Worm (Caenorhabditis elegans) whole organism, L4 larva: ENCODE measurements around the gene C35A5.4.
A peak's percentile ranks its signal among the peaks of the same experiment; 100 is the strongest.

ENCODE experiments used
- F10B5.3 ChIP-seq: sonication (generic microtip); optimal IDR thresholded peaks from 2 replicates; lab custom pipeline; 2016; ENCODE audit warnings: mild to moderate bottlenecking, missing genetic modification characterization, missing compliant biosample characterization
- F44E2.7 ChIP-seq: fragments of 200-800 bp; sonication (Bioruptor generic); IDR thresholded peaks from 2 replicates; pipeline ENCODE4 v2.1.2; 2022; ENCODE audit warnings: missing genetic modification characterization, missing compliant biosample characterization
- T26A8.4 ChIP-seq: fragments of 200-800 bp; sonication (Bioruptor generic); IDR thresholded peaks from 2 replicates; pipeline ENCODE4 v1.3.6; 2022; ENCODE audit warnings: missing genetic modification characterization, missing compliant biosample characterization
- Y105C5A.15 ChIP-seq: fragments of 200-800 bp; sonication (Bioruptor generic); IDR thresholded peaks from 2 replicates; pipeline ENCODE4 v1.3.6; 2022; ENCODE audit warnings: missing genetic modification characterization, missing compliant biosample characterization
- Y48G9A.11 ChIP-seq: fragments of 200-800 bp; sonication (Bioruptor generic); IDR thresholded peaks from 2 replicates; pipeline ENCODE4 v1.3.6; 2022; ENCODE audit warnings: missing genetic modification reagents, missing genetic modification characterization, missing compliant biosample characterization
- Y5F2A.4 ChIP-seq: fragments of 200-800 bp; sonication (Bioruptor generic); optimal IDR thresholded peaks from 2 replicates; lab custom pipeline; 2018; ENCODE audit warnings: mild to moderate bottlenecking, missing genetic modification characterization, missing compliant biosample characterization
- ama-1 ChIP-seq: fragments of 150-350 bp; optimal IDR thresholded peaks from 2 replicates; lab custom pipeline; 2014; ENCODE audit warnings: inconsistent platforms, mixed read lengths
- arid-1 ChIP-seq: fragments of 200-800 bp; sonication (Bioruptor generic); conservative IDR thresholded peaks from 2 replicates; pipeline ENCODE4 v1.3.6; 2022; ENCODE audit warnings: missing genetic modification reagents, missing genetic modification characterization, missing compliant biosample characterization
- attf-4 ChIP-seq: sonication (generic microtip); optimal IDR thresholded peaks from 3 replicates; lab custom pipeline; 2017; ENCODE audit warnings: missing biosample characterization, missing genetic modification characterization
- ceh-20 ChIP-seq: fragments of 200-800 bp; sonication (Bioruptor generic); IDR thresholded peaks from 2 replicates; pipeline ENCODE4 v1.3.6; 2022; ENCODE audit warnings: missing genetic modification reagents, missing genetic modification characterization, missing compliant biosample characterization
- ceh-28 ChIP-seq: fragments of 150-350 bp; optimal IDR thresholded peaks from 2 replicates; lab custom pipeline; 2014; ENCODE audit warnings: missing biosample characterization, missing genetic modification reagents, missing genetic modification characterization
- ceh-32 ChIP-seq: sonication (generic microtip); optimal IDR thresholded peaks from 2 replicates; lab custom pipeline; 2016; ENCODE audit warnings: mild to moderate bottlenecking, missing genetic modification characterization, missing compliant biosample characterization; ENCODE audit not compliant: poor library complexity
- daf-19 ChIP-seq: fragments of 200-800 bp; sonication (Bioruptor generic); conservative IDR thresholded peaks from 2 replicates; pipeline ENCODE4 v1.3.6; 2022; ENCODE audit warnings: missing genetic modification characterization, missing compliant biosample characterization
- dmd-6 ChIP-seq: fragments of 200-800 bp; sonication (Bioruptor generic); IDR thresholded peaks from 2 replicates; pipeline ENCODE4 v1.3.6; 2022; ENCODE audit warnings: missing genetic modification reagents, missing genetic modification characterization, missing compliant biosample characterization
- dve-1 ChIP-seq: sonication (generic microtip); optimal IDR thresholded peaks from 2 replicates; lab custom pipeline; 2017; ENCODE audit warnings: antibody characterized with exemption, mild to moderate bottlenecking, missing genetic modification characterization, missing compliant biosample characterization; ENCODE audit not compliant: insufficient read depth
- egl-27 ChIP-seq: sonication (generic microtip); optimal IDR thresholded peaks from 3 replicates; lab custom pipeline; 2017; ENCODE audit warnings: missing biosample characterization, missing genetic modification reagents, missing genetic modification characterization
- egl-43 ChIP-seq: fragments of 200-800 bp; sonication (Bioruptor generic); IDR thresholded peaks from 2 replicates; pipeline ENCODE4 v1.3.6; 2022; ENCODE audit warnings: missing genetic modification reagents, missing genetic modification characterization, missing compliant biosample characterization
- gei-8 ChIP-seq: fragments of 200-800 bp; sonication (Bioruptor generic); optimal IDR thresholded peaks from 2 replicates; lab custom pipeline; 2018; ENCODE audit warnings: mild to moderate bottlenecking, missing genetic modification characterization, missing compliant biosample characterization
- hif-1 ChIP-seq, 2 experiments: sonication (generic microtip); optimal IDR thresholded peaks; 2 replicates each; lab custom pipeline; 2016 to 2017; ENCODE audit warnings: missing compliant biosample characterization in 2 of 2, missing genetic modification characterization in 2 of 2, missing genetic modification reagents in 2 of 2, missing genotype in 2 of 2, mild to moderate bottlenecking in 1 of 2
- hlh-30 ChIP-seq: sonication (generic microtip); optimal IDR thresholded peaks from 2 replicates; lab custom pipeline; 2017; ENCODE audit warnings: antibody characterized with exemption, mild to moderate bottlenecking, missing genetic modification characterization, missing compliant biosample characterization; ENCODE audit not compliant: insufficient read depth
- lin-13 ChIP-seq: fragments of 150-350 bp; optimal IDR thresholded peaks from 2 replicates; lab custom pipeline; 2014; ENCODE audit warnings: missing biosample characterization, missing genetic modification reagents, missing genetic modification characterization
- lin-15B ChIP-seq: fragments of 150-350 bp; sonication (generic microtip); optimal IDR thresholded peaks from 3 replicates; lab custom pipeline; 2014; ENCODE audit warnings: missing biosample characterization, missing genetic modification characterization
- lin-29 ChIP-seq: fragments of 200-800 bp; sonication (Bioruptor generic); IDR thresholded peaks from 2 replicates; pipeline ENCODE4 v1.3.6; 2022; ENCODE audit warnings: missing genetic modification reagents, missing genetic modification characterization, missing compliant biosample characterization
- lir-3 ChIP-seq: sonication (generic microtip); optimal IDR thresholded peaks from 2 replicates; lab custom pipeline; 2016; ENCODE audit warnings: mild to moderate bottlenecking, missing genetic modification characterization, missing compliant biosample characterization
- lsy-2 ChIP-seq, 2 experiments: fragments of 150-350 bp in 1 of 2; sonication (generic microtip) in 1 of 2; optimal IDR thresholded peaks; 2 replicates each; lab custom pipeline; 2014 to 2017; ENCODE audit warnings: missing biosample characterization in 2 of 2, missing genetic modification characterization in 2 of 2
- madf-5 ChIP-seq, 2 experiments: fragments of 200-800 bp; sonication (Bioruptor generic); IDR thresholded peaks; 2 replicates each; pipeline ENCODE4 v1.3.6; 2022; ENCODE audit warnings: missing compliant biosample characterization in 2 of 2, missing genetic modification characterization in 2 of 2
- madf-9 ChIP-seq: fragments of 200-800 bp; sonication (Bioruptor generic); conservative IDR thresholded peaks from 2 replicates; pipeline ENCODE4 v1.3.6; 2022; ENCODE audit warnings: missing genetic modification reagents, missing genetic modification characterization, missing compliant biosample characterization
- mdl-1 ChIP-seq, 2 experiments: fragments of 150-350 bp in 1 of 2; sonication (generic microtip) in 1 of 2; optimal IDR thresholded peaks; 2 replicates each; lab custom pipeline; 2014 to 2017; ENCODE audit warnings: missing biosample characterization in 2 of 2, missing genetic modification characterization in 2 of 2
- mxl-2 ChIP-seq: fragments of 200-800 bp; sonication (Bioruptor generic); conservative IDR thresholded peaks from 2 replicates; pipeline ENCODE4 v1.3.6; 2022; ENCODE audit warnings: missing genetic modification reagents, missing genetic modification characterization, missing compliant biosample characterization
- nhr-111 ChIP-seq: fragments of 200-800 bp; sonication (Bioruptor generic); optimal IDR thresholded peaks from 2 replicates; lab custom pipeline; 2018; ENCODE audit warnings: mild to moderate bottlenecking, missing genetic modification characterization, missing compliant biosample characterization
- nhr-237 ChIP-seq: sonication (generic microtip); optimal IDR thresholded peaks from 2 replicates; lab custom pipeline; 2017; ENCODE audit warnings: missing biosample characterization, missing genetic modification characterization
- nhr-25 ChIP-seq: sonication (generic microtip); optimal IDR thresholded peaks from 2 replicates; lab custom pipeline; 2017; ENCODE audit warnings: missing genetic modification characterization, mild to moderate bottlenecking, missing compliant biosample characterization, antibody characterized with exemption, moderate library complexity, borderline replicate concordance; ENCODE audit not compliant: insufficient read depth
- nhr-28 ChIP-seq: fragments of 150-350 bp; optimal IDR thresholded peaks from 2 replicates; lab custom pipeline; 2014; ENCODE audit warnings: missing biosample characterization, missing genetic modification characterization
- nhr-42 ChIP-seq: fragments of 200-800 bp; sonication (Bioruptor generic); IDR thresholded peaks from 2 replicates; pipeline ENCODE4 v1.3.6; 2022; ENCODE audit warnings: missing genetic modification characterization, missing compliant biosample characterization
- nhr-6 ChIP-seq: fragments of 150-350 bp; optimal IDR thresholded peaks from 2 replicates; lab custom pipeline; 2014; ENCODE audit warnings: missing biosample characterization, missing genetic modification characterization
- nhr-76 ChIP-seq: fragments of 150-350 bp; optimal IDR thresholded peaks from 2 replicates; lab custom pipeline; 2014; ENCODE audit warnings: missing biosample characterization, missing genetic modification characterization
- pha-4 ChIP-seq, 2 experiments: fragments of 150-350 bp in 1 of 2; fragments of 200-800 bp in 1 of 2; sonication (Bioruptor generic) in 1 of 2; IDR thresholded peaks in 1 of 2; optimal IDR thresholded peaks in 1 of 2; 2 replicates each; pipeline versions ENCODE4 v1.3.6 to Lab custom; 2014 to 2022; ENCODE audit warnings: missing genetic modification characterization in 2 of 2, missing genetic modification reagents in 2 of 2, missing biosample characterization in 1 of 2, missing compliant biosample characterization in 1 of 2
- rbr-2 ChIP-seq: sonication (generic microtip); optimal IDR thresholded peaks from 2 replicates; lab custom pipeline; 2016; ENCODE audit warnings: missing genotype, missing genetic modification characterization, missing compliant biosample characterization
- saeg-2 ChIP-seq: fragments of 200-800 bp; sonication (Bioruptor generic); IDR thresholded peaks from 2 replicates; pipeline ENCODE4 v1.3.6; 2022; ENCODE audit warnings: missing genetic modification reagents, missing genetic modification characterization, missing compliant biosample characterization
- sdz-12 ChIP-seq: fragments of 200-800 bp; sonication (Bioruptor generic); optimal IDR thresholded peaks from 2 replicates; lab custom pipeline; 2018; ENCODE audit warnings: mild to moderate bottlenecking, missing genetic modification characterization, missing compliant biosample characterization
- skn-1 ChIP-seq: fragments of 150-350 bp; optimal IDR thresholded peaks from 2 replicates; lab custom pipeline; 2014; ENCODE audit warnings: missing biosample characterization, missing genetic modification characterization
- snpc-4 ChIP-seq: fragments of 150-350 bp; optimal IDR thresholded peaks from 2 replicates; lab custom pipeline; 2014; ENCODE audit warnings: missing biosample characterization, missing genetic modification characterization
- spr-1 ChIP-seq: sonication (generic microtip); optimal IDR thresholded peaks from 2 replicates; lab custom pipeline; 2016; ENCODE audit warnings: mild to moderate bottlenecking, missing genetic modification characterization, missing compliant biosample characterization
- spr-3 ChIP-seq: fragments of 200-800 bp; sonication (Bioruptor generic); optimal IDR thresholded peaks from 2 replicates; lab custom pipeline; 2018; ENCODE audit warnings: mild to moderate bottlenecking, missing genetic modification characterization, missing compliant biosample characterization
- tag-97 ChIP-seq: fragments of 200-800 bp; sonication (Bioruptor generic); IDR thresholded peaks from 2 replicates; pipeline ENCODE4 v1.3.6; 2022; ENCODE audit warnings: missing genetic modification characterization, missing compliant biosample characterization
- tra-1 ChIP-seq: fragments of 200-800 bp; sonication (Bioruptor generic); IDR thresholded peaks from 2 replicates; pipeline ENCODE4 v1.3.6; 2022; ENCODE audit warnings: missing genetic modification reagents, missing genetic modification characterization, missing compliant biosample characterization
- unc-130 ChIP-seq: sonication (generic microtip); optimal IDR thresholded peaks from 2 replicates; lab custom pipeline; 2016; ENCODE audit warnings: missing genetic modification reagents, missing genetic modification characterization, missing compliant biosample characterization
- zag-1 ChIP-seq: fragments of 150-350 bp; optimal IDR thresholded peaks from 2 replicates; lab custom pipeline; 2014; ENCODE audit warnings: missing biosample characterization, missing genetic modification characterization
- zfp-2 ChIP-seq: sonication (generic microtip); optimal IDR thresholded peaks from 2 replicates; lab custom pipeline; 2016; ENCODE audit warnings: mild to moderate bottlenecking, missing genetic modification characterization, missing compliant biosample characterization
- zip-2 ChIP-seq: fragments of 150-350 bp; optimal IDR thresholded peaks from 2 replicates; lab custom pipeline; 2014; ENCODE audit warnings: missing biosample characterization, missing genetic modification characterization

C35A5.4 gene

DNA sequence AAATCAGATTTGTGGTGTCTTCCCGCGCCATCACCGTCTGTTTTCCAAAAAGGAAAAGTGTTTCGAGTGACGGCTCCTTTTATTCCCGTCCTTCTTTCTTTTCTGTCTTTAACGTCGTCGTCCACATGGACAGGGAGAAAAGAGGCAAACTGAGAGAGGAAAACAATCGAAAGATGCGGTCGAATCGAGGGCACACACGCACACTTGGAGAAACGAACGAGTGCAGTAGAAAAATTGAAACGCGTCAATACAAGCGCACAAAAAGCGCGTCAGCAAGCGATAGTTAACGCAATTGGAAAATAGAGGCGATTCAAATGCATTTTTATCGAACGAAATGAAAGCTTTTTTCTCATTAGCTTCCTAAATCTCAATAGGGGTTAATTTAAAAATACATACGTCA lies 40.0 kb downstream of the C35A5.4 start:
- no peak for TF ChIP-seq saeg-2 (GFP tag; lab: Robert Waterston, UW)
- peak; percentile 93 for TF ChIP-seq rbr-2 (tag; lab: Kevin White, UChicago)
- no peak for TF ChIP-seq Y5F2A.4 (GFP tag; lab: Kevin White, UChicago)
- TF ChIP-seq snpc-4 (tag; lab: Kevin White, UChicago): peak; percentile 38
- no peak for TF ChIP-seq madf-5 (GFP tag; IDR thresholded peaks at IDR 0.05; lab: Robert Waterston, UW)
- no peak for TF ChIP-seq nhr-111 (GFP tag; lab: Kevin White, UChicago)
- TF ChIP-seq nhr-25 (tag; lab: Kevin White, UChicago): peak; percentile 12
- TF ChIP-seq madf-9 (GFP tag; lab: Robert Waterston, UW): no peak; the same call in 1 of the 2 replicates
- no peak for TF ChIP-seq ceh-32 (tag; lab: Kevin White, UChicago)
- 0 out of 2 replicates have a peak, but pooled peaks have one; percentile 10 for TF ChIP-seq arid-1 (GFP tag; lab: Robert Waterston, UW)
- TF ChIP-seq T26A8.4 (GFP tag; lab: Robert Waterston, UW): peak; percentile 89
- TF ChIP-seq egl-27 (tag; lab: Kevin White, UChicago): no peak
- peak; percentile 47 to 81 for TF ChIP-seq hif-1 (tag; optimal IDR thresholded peaks at IDR 0.05; lab: Kevin White, UChicago)
- TF ChIP-seq nhr-6 (tag; lab: Kevin White, UChicago): peak; percentile 55
- peak in 1 of 2 experiments; percentile 90 for TF ChIP-seq mdl-1 (tag; optimal IDR thresholded peaks at IDR 0.05; lab: Kevin White, UChicago)
- peak; percentile 71; the same call in 1 of the 2 replicates for TF ChIP-seq nhr-42 (GFP tag; lab: Robert Waterston, UW)
- TF ChIP-seq mxl-2 (GFP tag; lab: Robert Waterston, UW): no peak
- peak; percentile 87 for TF ChIP-seq hlh-30
- peak; percentile 92 for TF ChIP-seq dve-1
- no peak for TF ChIP-seq tag-97 (GFP tag; lab: Robert Waterston, UW)
- TF ChIP-seq lin-15B (tag; lab: Kevin White, UChicago): peak; percentile 8
- TF ChIP-seq daf-19 (GFP tag; lab: Robert Waterston, UW): peak; percentile 86
- TF ChIP-seq unc-130 (GFP tag; lab: Kevin White, UChicago): peak; percentile 46
- peak; percentile 90 for TF ChIP-seq nhr-28
- peak; percentile 66 for TF ChIP-seq F10B5.3 (tag; lab: Kevin White, UChicago)
- TF ChIP-seq Y48G9A.11: no peak
- peak; percentile 44 for TF ChIP-seq ceh-28 (tag; lab: Kevin White, UChicago)
- no peak for TF ChIP-seq gei-8
- no peak for TF ChIP-seq skn-1 (tag; lab: Kevin White, UChicago)
- TF ChIP-seq egl-43 (GFP tag; lab: Robert Waterston, UW): peak; percentile 66; the same call in 1 of the 2 replicates
- no peak for TF ChIP-seq nhr-76 (tag; lab: Kevin White, UChicago)
- TF ChIP-seq spr-3 (GFP tag; lab: Kevin White, UChicago): peak; percentile 62
- peak; percentile 59 for TF ChIP-seq spr-1 (tag; lab: Kevin White, UChicago)
- TF ChIP-seq tra-1 (GFP tag; lab: Robert Waterston, UW): peak; percentile 64; the same call in 1 of the 2 replicates
- TF ChIP-seq zip-2 (tag; lab: Kevin White, UChicago): no peak
- no peak for TF ChIP-seq Y105C5A.15 (GFP tag; lab: Robert Waterston, UW)
- TF ChIP-seq lsy-2 (tag; optimal IDR thresholded peaks at IDR 0.05; lab: Kevin White, UChicago): peak; percentile 75 to 93
- no peak for TF ChIP-seq zag-1 (tag; lab: Kevin White, UChicago)
- no peak for TF ChIP-seq lir-3 (tag; lab: Kevin White, UChicago)
- no peak for TF ChIP-seq attf-4 (tag; lab: Kevin White, UChicago)
- TF ChIP-seq ceh-20: peak; percentile 76
- peak; percentile 90 for TF ChIP-seq lin-13 (GFP tag; lab: Kevin White, UChicago)
- peak; percentile 6 for TF ChIP-seq zfp-2 (tag; lab: Kevin White, UChicago)
- TF ChIP-seq F44E2.7 (GFP tag; lab: Robert Waterston, UW): no peak
- TF ChIP-seq dmd-6: peak; percentile 84
- no peak for TF ChIP-seq nhr-237 (tag; lab: Kevin White, UChicago)
- no peak for TF ChIP-seq sdz-12 (GFP tag; lab: Kevin White, UChicago)
- peak; percentile 83 for TF ChIP-seq ama-1 (lab: Kevin White, UChicago)
- TF ChIP-seq lin-29: 0 out of 2 replicates have a peak, but pooled peaks have one; percentile 55
- TF ChIP-seq pha-4 (GFP tag; IDR thresholded peaks at IDR 0.05; lab: Robert Waterston, UW): peak; percentile 63; the same call in 1 of the 2 replicates
- TF ChIP-seq pha-4 (tag; optimal IDR thresholded peaks at IDR 0.05; lab: Kevin White, UChicago): peak; percentile 92
